Fruit fly (Drosophila melanogaster): ENCODE data around the gene moi.

The moi gene

dm6 chr3R:18274328-18275098 lies 19.2 kb downstream of the moi start, which contains the start of the genes Vps39 and eIF1A (continued):
- TF ChIP-seq CG10543 (GFP tag; optimal IDR thresholded peaks at IDR 0.05): peak; percentile 15
- TF ChIP-seq Sox102F (GFP tag; optimal IDR thresholded peaks at IDR 0.05): no peak
- peak; percentile 70 for TF ChIP-seq CG18599 (GFP tag; optimal IDR thresholded peaks at IDR 0.05)
- TF ChIP-seq CG11696 (GFP tag; IDR thresholded peaks at IDR 0.05): no peak
- no peak for TF ChIP-seq zfh1 (GFP tag; IDR thresholded peaks at IDR 0.05)
- peak; percentile 53 for TF ChIP-seq CG13624 (GFP tag; optimal IDR thresholded peaks at IDR 0.05)
- 0 out of 3 replicates have a peak, but pooled peaks have one; percentile 43 for TF ChIP-seq Dbx (GFP tag; IDR thresholded peaks at IDR 0.05)
- TF ChIP-seq HLH54F (GFP tag; optimal IDR thresholded peaks at IDR 0.05): peak; percentile 43
- TF ChIP-seq ewg (GFP tag; optimal IDR thresholded peaks at IDR 0.05): peak; percentile 26
- peak; percentile 67 for TF ChIP-seq bbx (GFP tag; IDR thresholded peaks at IDR 0.05; ENCODE audit: partially characterized antibody)
- no peak for TF ChIP-seq sens-2 (GFP tag; IDR thresholded peaks at IDR 0.05)
- TF ChIP-seq CG11456 (GFP tag; IDR thresholded peaks at IDR 0.05): peak; percentile 35; the same call in 1 of the 3 replicates
- no peak for TF ChIP-seq CG18619 (GFP tag; optimal IDR thresholded peaks at IDR 0.05)
- TF ChIP-seq unc-4 (GFP tag; IDR thresholded peaks at IDR 0.05; ENCODE audit: partially characterized antibody): peak; percentile 91
- peak; percentile 95 for TF ChIP-seq Sry-δ (GFP tag; optimal IDR thresholded peaks at IDR 0.05)
- peak; percentile 92 for TF ChIP-seq BEAF-32 (GFP tag; optimal IDR thresholded peaks at IDR 0.05)
- TF ChIP-seq CG15073 (GFP tag; optimal IDR thresholded peaks at IDR 0.05): no peak
- peak; percentile 3 for TF ChIP-seq tx (GFP tag; optimal IDR thresholded peaks at IDR 0.05)
- TF ChIP-seq Mes4 (GFP tag; optimal IDR thresholded peaks at IDR 0.05): no peak
- TF ChIP-seq CG2889 (GFP tag; IDR thresholded peaks at IDR 0.05): no peak
- TF ChIP-seq exex (tag; optimal IDR thresholded peaks at IDR 0.05): no peak
- no peak for TF ChIP-seq CG15479 (GFP tag; optimal IDR thresholded peaks at IDR 0.05)
- TF ChIP-seq CG4424 (GFP tag; optimal IDR thresholded peaks at IDR 0.05): peak; percentile 35
- 0 out of 3 replicates have a peak, but pooled peaks have one; percentile 9 for TF ChIP-seq otp (GFP tag; IDR thresholded peaks at IDR 0.05)
- TF ChIP-seq Xbp1 (GFP tag; optimal IDR thresholded peaks at IDR 0.05): peak; percentile 48
- TF ChIP-seq Abd-B (GFP tag; optimal IDR thresholded peaks at IDR 0.05): no peak
- peak in 1 of 2 experiments; percentile 38 for TF ChIP-seq Pdp1 (GFP tag; optimal IDR thresholded peaks at IDR 0.05)
- TF ChIP-seq eve (GFP tag; optimal IDR thresholded peaks at IDR 0.05): no peak
- TF ChIP-seq Chrac-16 (GFP tag; optimal IDR thresholded peaks at IDR 0.05): peak; percentile 44
- TF ChIP-seq CG10979 (tag; optimal IDR thresholded peaks at IDR 0.05): peak; percentile 30
- peak; percentile 29 for TF ChIP-seq ind (GFP tag; optimal IDR thresholded peaks at IDR 0.05)
- peak; percentile 94 for TF ChIP-seq sna (GFP tag; IDR thresholded peaks at IDR 0.05; ENCODE audit: partially characterized antibody)
- TF ChIP-seq fd3F (GFP tag; optimal IDR thresholded peaks at IDR 0.05): peak; percentile 27
- TF ChIP-seq CG6683 (GFP tag; optimal IDR thresholded peaks at IDR 0.05): no peak
- TF ChIP-seq grn (GFP tag; optimal IDR thresholded peaks at IDR 0.05): no peak
- TF ChIP-seq CG13123 (GFP tag; optimal IDR thresholded peaks at IDR 0.05): peak; percentile 44
- TF ChIP-seq knrl (GFP tag; IDR thresholded peaks at IDR 0.05; ENCODE audit: partially characterized antibody): peak; percentile 92
- TF ChIP-seq Bdp1 (GFP tag; optimal IDR thresholded peaks at IDR 0.05): no peak
- no peak for TF ChIP-seq Ravus (GFP tag; IDR thresholded peaks at IDR 0.05)
- peak; percentile 82; the same call in 2 of the 3 replicates for TF ChIP-seq hb (GFP tag; IDR thresholded peaks at IDR 0.05; ENCODE audit: partially characterized antibody)
- TF ChIP-seq row (GFP tag; IDR thresholded peaks at IDR 0.05): peak; percentile 81
- peak; percentile 15 for TF ChIP-seq zfh2 (GFP tag; optimal IDR thresholded peaks at IDR 0.05)
- no peak for TF ChIP-seq stc (GFP tag; IDR thresholded peaks at IDR 0.05)
- TF ChIP-seq CG4617 (GFP tag; optimal IDR thresholded peaks at IDR 0.05; ENCODE audit: borderline replicate concordance): peak; percentile 65
- peak; percentile 82 for TF ChIP-seq pzg (GFP tag; optimal IDR thresholded peaks at IDR 0.05)
- peak; percentile 14 for TF ChIP-seq Hand (GFP tag; optimal IDR thresholded peaks at IDR 0.05)
- peak in 1 of 2 experiments; percentile 23 for TF ChIP-seq chif (GFP tag; optimal IDR thresholded peaks at IDR 0.05)
- TF ChIP-seq luna (GFP tag; optimal IDR thresholded peaks at IDR 0.05): no peak

Measured in whole organism, embryonic.